In the genomic region with DNA sequence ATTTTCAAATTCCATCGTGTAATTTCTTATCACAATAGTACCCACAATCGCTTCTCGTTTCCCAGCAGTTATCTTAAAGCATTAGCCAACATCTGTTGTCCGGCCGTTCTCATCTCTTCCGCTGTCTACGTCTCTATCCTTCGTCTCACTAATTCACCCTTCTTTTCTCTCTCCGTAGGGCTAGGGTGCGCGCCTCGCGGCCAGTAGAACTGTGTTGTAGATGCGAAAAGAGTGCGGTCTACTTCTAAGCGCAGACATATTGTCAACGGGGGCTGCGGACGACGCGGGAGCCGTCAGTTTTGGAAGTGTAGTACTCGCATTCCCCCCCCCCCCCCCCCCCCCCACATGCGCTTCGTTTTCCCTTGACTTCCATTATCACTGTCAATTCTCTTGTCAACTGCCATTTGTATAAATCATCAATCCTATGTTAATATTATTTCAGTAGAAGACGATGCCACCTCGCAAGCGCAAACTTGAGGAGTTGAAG, we compare ENCODE assay signal across 3 worm cellular contexts.
TF ChIP-seq lines count a peak whose summit lies in the region.

A gene (plus strand): TSS at position 437 of the 487 bp plus-strand sequence.

TF ChIP-seq in whole organism, L1 larva, 84 proteins besides CTCF, POLR2A, EP300 and RAD21 (continued from another document):
- no peak for TF ChIP-seq C16A3.4 (tag; optimal IDR thresholded peaks at IDR 0.05; lab: Kevin White, UChicago)

TF ChIP-seq in whole organism, L4 larva, 104 proteins besides CTCF, POLR2A, EP300 and RAD21 (continued from another document):
- no peak for TF ChIP-seq ceh-28 (tag; optimal IDR thresholded peaks at IDR 0.05; lab: Kevin White, UChicago)
- no peak for TF ChIP-seq madf-5 (GFP tag; IDR thresholded peaks at IDR 0.05; lab: Robert Waterston, UW)
- peak; percentile 48 for TF ChIP-seq hlh-11 (tag; optimal IDR thresholded peaks at IDR 0.05; lab: Kevin White, UChicago)
- peak; percentile 30 for TF ChIP-seq mes-2 (tag; optimal IDR thresholded peaks at IDR 0.05; lab: Kevin White, UChicago; ENCODE audit: poor library complexity, severe bottlenecking)
- TF ChIP-seq set-16 (GFP tag; IDR thresholded peaks at IDR 0.05; lab: Robert Waterston, UW): peak; percentile 62
- no peak for TF ChIP-seq mdt-29 (GFP tag; IDR thresholded peaks at IDR 0.05; lab: Robert Waterston, UW)
- TF ChIP-seq daf-12 (tag; optimal IDR thresholded peaks at IDR 0.05; lab: Kevin White, UChicago): no peak
- no peak for TF ChIP-seq nhr-237 (tag; optimal IDR thresholded peaks at IDR 0.05; lab: Kevin White, UChicago)
- TF ChIP-seq tra-1 (GFP tag; IDR thresholded peaks at IDR 0.05; lab: Robert Waterston, UW): no peak
- TF ChIP-seq unc-39 (tag; optimal IDR thresholded peaks at IDR 0.05; lab: Kevin White, UChicago): no peak
- no peak for TF ChIP-seq nhr-76 (tag; optimal IDR thresholded peaks at IDR 0.05; lab: Kevin White, UChicago)
- no peak for TF ChIP-seq T20F7.1 (GFP tag; optimal IDR thresholded peaks at IDR 0.05; lab: Kevin White, UChicago)
- TF ChIP-seq ces-1 (GFP tag; optimal IDR thresholded peaks at IDR 0.05; lab: Kevin White, UChicago): no peak
- no peak for TF ChIP-seq ZK546.5 (tag; optimal IDR thresholded peaks at IDR 0.05; lab: Kevin White, UChicago)
- TF ChIP-seq R02D3.7 (tag; optimal IDR thresholded peaks at IDR 0.05; lab: Kevin White, UChicago): no peak
- no peak for TF ChIP-seq ztf-11 (tag; optimal IDR thresholded peaks at IDR 0.05; lab: Kevin White, UChicago)
- no peak for TF ChIP-seq Y105C5A.15 (GFP tag; IDR thresholded peaks at IDR 0.05; lab: Robert Waterston, UW)
- no peak for TF ChIP-seq lim-7 (GFP tag; IDR thresholded peaks at IDR 0.05; lab: Robert Waterston, UW)
- TF ChIP-seq nhr-6 (tag; optimal IDR thresholded peaks at IDR 0.05; lab: Kevin White, UChicago): no peak
- no peak for TF ChIP-seq spr-3 (GFP tag; optimal IDR thresholded peaks at IDR 0.05; lab: Kevin White, UChicago)
- no peak for TF ChIP-seq daf-19 (GFP tag; conservative IDR thresholded peaks at IDR 0.05; lab: Robert Waterston, UW)
- no peak for TF ChIP-seq vab-7 (GFP tag; IDR thresholded peaks at IDR 0.05; lab: Robert Waterston, UW)
- TF ChIP-seq T26A8.4 (GFP tag; IDR thresholded peaks at IDR 0.05; lab: Robert Waterston, UW): no peak
- TF ChIP-seq daf-8 (GFP tag; IDR thresholded peaks at IDR 0.05; lab: Robert Waterston, UW): no peak
- peak; percentile 6 for TF ChIP-seq mep-1 (tag; optimal IDR thresholded peaks at IDR 0.05; lab: Kevin White, UChicago)
- no peak for TF ChIP-seq lsy-2 (tag; optimal IDR thresholded peaks at IDR 0.05; lab: Kevin White, UChicago)
- TF ChIP-seq dve-1 (tag; optimal IDR thresholded peaks at IDR 0.05; lab: Kevin White, UChicago; ENCODE audit: insufficient read depth): peak; percentile 41
- no peak for TF ChIP-seq skn-1 (tag; optimal IDR thresholded peaks at IDR 0.05; lab: Kevin White, UChicago)
- no peak for TF ChIP-seq php-3 (GFP tag; IDR thresholded peaks at IDR 0.05; lab: Robert Waterston, UW)
- TF ChIP-seq dmd-6 (GFP tag; IDR thresholded peaks at IDR 0.05; lab: Robert Waterston, UW): peak; percentile 9; the same call in 1 of the 2 replicates
- TF ChIP-seq nhr-11 (tag; optimal IDR thresholded peaks at IDR 0.05; lab: Kevin White, UChicago): no peak
- TF ChIP-seq dmd-9 (GFP tag; IDR thresholded peaks at IDR 0.05; lab: Robert Waterston, UW): 0 out of 2 replicates have a peak, but pooled peaks have one; percentile 50
- TF ChIP-seq egl-27 (tag; optimal IDR thresholded peaks at IDR 0.05; lab: Kevin White, UChicago): no peak
- no peak for TF ChIP-seq saeg-2 (GFP tag; IDR thresholded peaks at IDR 0.05; lab: Robert Waterston, UW)
- no peak for TF ChIP-seq spr-1 (tag; optimal IDR thresholded peaks at IDR 0.05; lab: Kevin White, UChicago)

TF ChIP-seq in whole organism, mixed stage, embryonic, 35 proteins besides CTCF, POLR2A, EP300 and RAD21 (continued from another document):
- no peak for TF ChIP-seq ceh-43 (GFP tag; optimal IDR thresholded peaks at IDR 0.05; lab: Kevin White, UChicago)
- TF ChIP-seq unc-120 (tag; optimal IDR thresholded peaks at IDR 0.05; lab: Kevin White, UChicago; ENCODE audit: poor library complexity, severe bottlenecking): no peak
- no peak for TF ChIP-seq M03D4.4 (tag; optimal IDR thresholded peaks at IDR 0.05; lab: Kevin White, UChicago)
- TF ChIP-seq mep-1 (tag; optimal IDR thresholded peaks at IDR 0.05; lab: Kevin White, UChicago): no peak
- TF ChIP-seq nhr-2 (tag; optimal IDR thresholded peaks at IDR 0.05; lab: Kevin White, UChicago): no peak
- TF ChIP-seq flh-1 (GFP tag; optimal IDR thresholded peaks at IDR 0.05; lab: Kevin White, UChicago): no peak
- no peak for TF ChIP-seq unc-39 (tag; optimal IDR thresholded peaks at IDR 0.05; lab: Kevin White, UChicago)
- TF ChIP-seq nhr-12 (tag; optimal IDR thresholded peaks at IDR 0.05; lab: Kevin White, UChicago): no peak
- TF ChIP-seq blmp-1 (tag; optimal IDR thresholded peaks at IDR 0.05; lab: Kevin White, UChicago): no peak
- TF ChIP-seq mls-2 (tag; optimal IDR thresholded peaks at IDR 0.05; lab: Kevin White, UChicago): peak; percentile 3
- peak; percentile 20 for TF ChIP-seq pha-4 (tag; optimal IDR thresholded peaks at IDR 0.05; lab: Kevin White, UChicago)
- peak; percentile 30 for TF ChIP-seq cnd-1 (tag; optimal IDR thresholded peaks at IDR 0.05; lab: Kevin White, UChicago)
- TF ChIP-seq ztf-11 (tag; optimal IDR thresholded peaks at IDR 0.05; lab: Kevin White, UChicago): no peak
- TF ChIP-seq zip-8 (tag; optimal IDR thresholded peaks at IDR 0.05; lab: Kevin White, UChicago): no peak
- no peak for TF ChIP-seq tbx-8 (GFP tag; optimal IDR thresholded peaks at IDR 0.05; lab: Kevin White, UChicago)
- TF ChIP-seq snpc-4 (tag; optimal IDR thresholded peaks at IDR 0.05; lab: Kevin White, UChicago): no peak
- TF ChIP-seq elt-3 (tag; optimal IDR thresholded peaks at IDR 0.05; lab: Kevin White, UChicago): no peak
